Fruit fly (Drosophila melanogaster): ENCODE data around the gene Dbp80.

DNA sequence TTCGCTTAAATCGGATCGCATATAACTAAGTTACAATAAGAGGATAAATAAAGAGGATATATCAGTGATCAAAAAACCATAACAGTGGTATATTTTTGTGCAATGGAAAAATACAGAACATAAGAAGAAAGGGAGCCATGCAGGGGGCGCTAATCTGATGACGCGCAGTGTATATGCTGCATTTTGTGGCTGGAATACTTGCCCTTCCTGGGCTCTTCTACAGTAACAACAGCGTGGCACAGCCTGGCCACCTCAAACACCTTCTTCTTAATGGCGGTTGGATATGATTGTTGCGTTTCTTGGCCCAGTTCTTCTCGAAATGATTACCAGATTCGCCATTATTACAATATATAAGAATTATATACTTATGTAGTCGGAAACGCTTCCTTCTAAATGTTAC is 79.6 kb downstream of the Dbp80 start:
- TF ChIP-seq YL-1 (GFP tag; optimal IDR thresholded peaks at IDR 0.05) (no peak), chm (GFP tag; IDR thresholded peaks at IDR 0.05) (no peak), inv (GFP tag; IDR thresholded peaks at IDR 0.05; ENCODE audit: partially characterized antibody) (no peak), CG12155 (GFP tag; optimal IDR thresholded peaks at IDR 0.05) (no peak), klu (GFP tag; IDR thresholded peaks at IDR 0.05) (no peak), Dll (GFP tag; IDR thresholded peaks at IDR 0.05; ENCODE audit: partially characterized antibody) (no peak), CG13775 (GFP tag; optimal IDR thresholded peaks at IDR 0.05) (no peak)
